Worm (Caenorhabditis elegans) whole organism, L3 larva: Measurements from ENCODE around the gene Y49F6B.14.

Experiments used
- aly-2 ChIP-seq: fragments of 150-350 bp; optimal IDR thresholded peaks from 2 replicates; lab custom pipeline; 2014; ENCODE audit warnings: missing biosample characterization, missing genetic modification characterization
- ceh-9 ChIP-seq: sonication (generic microtip); optimal IDR thresholded peaks from 2 replicates; lab custom pipeline; 2018; ENCODE audit warnings: missing biosample characterization, missing genetic modification characterization
- daf-12 ChIP-seq: fragments of 150-350 bp; optimal IDR thresholded peaks from 2 replicates; lab custom pipeline; 2014; ENCODE audit warnings: missing biosample characterization, missing genetic modification reagents, missing genetic modification characterization
- elt-2 ChIP-seq: sonication (generic microtip); optimal IDR thresholded peaks from 2 replicates; lab custom pipeline; 2016; ENCODE audit warnings: missing genetic modification reagents, mild to moderate bottlenecking, missing genetic modification characterization, missing compliant biosample characterization
- fkh-10 ChIP-seq: sonication (generic microtip); optimal IDR thresholded peaks from 2 replicates; lab custom pipeline; 2017; ENCODE audit warnings: missing biosample characterization, missing genetic modification reagents, missing genetic modification characterization
- fkh-2 ChIP-seq: fragments of 150-350 bp; optimal IDR thresholded peaks from 2 replicates; lab custom pipeline; 2014; ENCODE audit warnings: missing biosample characterization, missing genetic modification reagents, missing genetic modification characterization
- fos-1 ChIP-seq: fragments of 150-350 bp; optimal IDR thresholded peaks from 2 replicates; lab custom pipeline; 2014; ENCODE audit warnings: missing biosample characterization, missing genetic modification characterization
- jun-1 ChIP-seq: fragments of 150-350 bp; optimal IDR thresholded peaks from 2 replicates; lab custom pipeline; 2014; ENCODE audit warnings: missing biosample characterization, missing genetic modification reagents, missing genetic modification characterization
- mdl-1 ChIP-seq: fragments of 150-350 bp; optimal IDR thresholded peaks from 2 replicates; lab custom pipeline; 2014; ENCODE audit warnings: missing biosample characterization, missing genetic modification characterization
- nhr-11 ChIP-seq: fragments of 150-350 bp; optimal IDR thresholded peaks from 2 replicates; lab custom pipeline; 2014; ENCODE audit warnings: missing biosample characterization, missing genetic modification characterization
- nhr-237 ChIP-seq: fragments of 150-350 bp; optimal IDR thresholded peaks from 2 replicates; lab custom pipeline; 2014; ENCODE audit warnings: missing biosample characterization, missing genetic modification characterization
- nhr-67 ChIP-seq: fragments of 150-350 bp; optimal IDR thresholded peaks from 2 replicates; lab custom pipeline; 2014; ENCODE audit warnings: missing biosample characterization, missing genetic modification characterization
- nhr-76 ChIP-seq: fragments of 150-350 bp; sonication (generic microtip); optimal IDR thresholded peaks from 5 replicates; lab custom pipeline; 2014; ENCODE audit warnings: missing biosample characterization, missing genetic modification characterization
- pha-4 ChIP-seq: fragments of 150-350 bp; optimal IDR thresholded peaks from 2 replicates; lab custom pipeline; 2014; ENCODE audit warnings: missing biosample characterization, missing genetic modification reagents, missing genetic modification characterization
- pqm-1 ChIP-seq: fragments of 150-350 bp; optimal IDR thresholded peaks from 2 replicates; lab custom pipeline; 2017; ENCODE audit warnings: missing biosample characterization, missing genetic modification characterization, inconsistent platforms
- skn-1 ChIP-seq: fragments of 150-350 bp; optimal IDR thresholded peaks from 2 replicates; lab custom pipeline; 2014; ENCODE audit warnings: missing biosample characterization, missing genetic modification characterization
- snpc-4 ChIP-seq: fragments of 150-350 bp; optimal IDR thresholded peaks from 2 replicates; lab custom pipeline; 2014; ENCODE audit warnings: missing biosample characterization, missing genetic modification characterization
- unc-39 ChIP-seq: sonication (generic microtip); optimal IDR thresholded peaks from 4 replicates; lab custom pipeline; 2017; ENCODE audit warnings: missing biosample characterization, missing genetic modification characterization
- zag-1 ChIP-seq: fragments of 150-350 bp; optimal IDR thresholded peaks from 2 replicates; lab custom pipeline; 2014; ENCODE audit warnings: missing biosample characterization, missing genetic modification characterization
- ztf-11 ChIP-seq: fragments of 150-350 bp; optimal IDR thresholded peaks from 2 replicates; lab custom pipeline; 2014; ENCODE audit warnings: missing biosample characterization, missing genetic modification characterization

Gene Y49F6B.14

DNA sequence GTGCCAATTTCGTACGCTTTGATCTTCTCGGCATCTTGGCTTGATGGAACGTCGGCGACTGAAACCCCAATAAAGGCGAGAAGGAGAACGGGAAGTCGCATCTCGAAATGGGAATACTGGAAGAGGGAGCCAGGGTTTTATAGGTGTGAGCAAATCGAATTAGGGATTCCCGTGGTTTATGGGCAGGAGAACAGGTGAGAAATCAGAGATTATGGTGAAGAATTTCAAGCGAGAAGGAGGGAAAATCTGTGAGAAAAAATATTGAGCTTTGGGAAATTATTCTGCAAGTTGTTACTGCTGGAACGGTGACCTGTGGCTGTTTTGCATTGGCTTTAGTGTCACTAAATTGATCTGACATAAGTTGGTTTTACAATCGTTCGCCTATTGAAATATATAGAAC, 43.7 kb downstream of the Y49F6B.14 start, which contains the start of gene Y49F6B.13:
Gene Y49F6B.13 (minus strand): TSS at position 101 of the 400 bp plus-strand sequence.
- no peak for TF ChIP-seq ztf-11 (tag; lab: Kevin White, UChicago)
- TF ChIP-seq unc-39 (tag; lab: Kevin White, UChicago) = no peak
- no peak for TF ChIP-seq aly-2 (tag; lab: Kevin White, UChicago)
- no peak for TF ChIP-seq elt-2 (tag; lab: Kevin White, UChicago)
- TF ChIP-seq nhr-237 (tag; lab: Kevin White, UChicago) = no peak
- TF ChIP-seq skn-1 (tag; lab: Kevin White, UChicago) = no peak
- no peak for TF ChIP-seq pqm-1 (tag; lab: Kevin White, UChicago)
- no peak for TF ChIP-seq fos-1
- no peak for TF ChIP-seq jun-1 (tag; lab: Kevin White, UChicago)
- no peak for TF ChIP-seq fkh-10 (GFP tag; lab: Kevin White, UChicago)
- TF ChIP-seq nhr-67 (tag; lab: Kevin White, UChicago) = no peak
- no peak for TF ChIP-seq nhr-11 (tag; lab: Kevin White, UChicago)
- no peak for TF ChIP-seq pha-4 (tag; lab: Kevin White, UChicago)

DNA sequence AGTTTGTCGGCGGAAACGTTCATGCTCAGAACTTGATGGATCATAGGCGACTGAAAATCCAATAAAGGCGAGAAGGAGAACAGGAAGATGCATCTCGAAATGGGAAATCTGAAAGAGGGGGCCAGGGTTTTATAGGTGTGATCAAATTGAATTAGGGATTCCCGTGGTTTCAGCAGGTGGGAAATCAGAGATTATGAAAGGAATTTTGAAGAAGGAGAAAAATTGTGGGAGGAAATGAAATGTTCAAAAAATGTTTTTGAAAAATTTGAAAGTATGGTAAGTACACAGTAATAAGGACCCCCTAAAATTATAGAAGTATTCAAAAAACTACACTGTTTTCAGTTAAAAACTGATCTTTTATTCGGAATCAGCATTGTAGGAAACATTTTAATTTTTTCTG, 44.7 kb downstream of the Y49F6B.14 start, which contains the start of gene Y49F6B.20:
Gene Y49F6B.20 (minus strand): TSS at position 101 of the 400 bp plus-strand sequence.
- TF ChIP-seq ceh-9 (tag; lab: Kevin White, UChicago) (no peak), nhr-11 (tag; lab: Kevin White, UChicago) (no peak), fkh-2 (tag; lab: Kevin White, UChicago) (no peak), fkh-10 (GFP tag; lab: Kevin White, UChicago) (no peak), zag-1 (tag; lab: Kevin White, UChicago) (no peak), mdl-1 (tag; lab: Kevin White, UChicago) (no peak), snpc-4 (tag; lab: Kevin White, UChicago) (no peak), unc-39 (tag; lab: Kevin White, UChicago) (no peak), ztf-11 (tag; lab: Kevin White, UChicago) (no peak), daf-12 (no peak), nhr-76 (tag; lab: Kevin White, UChicago) (no peak)
